Fruit fly (Drosophila melanogaster) whole organism, pupa: ENCODE data around the gene pall.

Experiments used
- CG12605 ChIP-seq: fragments of 200-800 bp; sonication (Bioruptor generic); IDR thresholded peaks from 2 replicates; pipeline ENCODE4 v1.3.6; 2022; ENCODE audit warnings: missing biosample characterization, missing genetic modification characterization
- CG15710 ChIP-seq: fragments of 200-800 bp; sonication (Bioruptor generic); optimal IDR thresholded peaks from 2 replicates; lab custom pipeline; 2018; ENCODE audit warnings: missing biosample characterization, mild to moderate bottlenecking, missing genetic modification characterization, moderate library complexity
- CG4496 ChIP-seq: fragments of 200-800 bp; sonication (Bioruptor generic); IDR thresholded peaks from 3 replicates; pipeline ENCODE4 v1.3.6; 2022; ENCODE audit warnings: missing biosample characterization, missing genetic modification characterization
- D1 ChIP-seq: fragments of 200-800 bp; sonication (Bioruptor generic); optimal IDR thresholded peaks from 2 replicates; lab custom pipeline; 2018; ENCODE audit warnings: missing biosample characterization, mild to moderate bottlenecking, missing genetic modification characterization, moderate library complexity
- EcR ChIP-seq: fragments of 200-800 bp; sonication (Bioruptor generic); optimal IDR thresholded peaks from 3 replicates; lab custom pipeline; 2019; ENCODE audit warnings: missing biosample characterization, missing genetic modification characterization, mild to moderate bottlenecking, moderate library complexity, missing genetic modification reagents

DNA sequence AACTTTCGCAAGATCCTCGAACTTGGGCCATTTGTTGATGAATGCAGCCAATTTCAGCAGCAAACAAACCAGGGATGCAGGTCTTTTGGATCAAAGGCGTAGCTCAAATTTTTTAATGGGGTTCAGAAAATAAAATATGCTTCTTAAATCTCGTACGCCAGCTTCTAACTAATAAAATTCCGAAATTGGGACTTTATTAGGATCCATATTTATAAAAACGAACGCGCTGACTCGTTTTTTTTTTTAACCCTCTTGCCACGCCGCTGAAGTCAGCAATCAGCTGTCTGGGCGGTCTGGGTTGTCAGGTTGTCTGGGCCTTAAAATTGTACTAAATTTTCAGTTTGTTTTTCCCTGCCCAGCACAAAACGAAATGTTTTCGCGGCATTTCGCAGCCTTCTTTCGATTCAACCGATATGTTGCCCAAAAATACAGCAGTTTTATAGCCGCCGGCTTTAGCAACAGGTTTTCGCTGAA lies 29.9 kb downstream of the pall start, which contains the start of gene CG3437:
- no peak for TF ChIP-seq D1 (tag; lab: Kevin White, UChicago)
- peak; percentile 100 for TF ChIP-seq CG15710 (tag; lab: Kevin White, UChicago)
- TF ChIP-seq CG12605 (GFP tag; lab: Robert Waterston, UW), result peak; percentile 100
- peak; percentile 100 for TF ChIP-seq CG4496
- TF ChIP-seq EcR (GFP tag; lab: Kevin White, UChicago), result peak; percentile 56
